Worm (Caenorhabditis elegans) whole organism, L4 larva: ENCODE data around the gene F38C2.1.

Source experiments
- aly-2 ChIP-seq: sonication (generic microtip); optimal IDR thresholded peaks from 2 replicates; lab custom pipeline; 2018; ENCODE audit warnings: missing biosample characterization, missing genetic modification characterization
- ama-1 ChIP-seq: fragments of 150-350 bp; optimal IDR thresholded peaks from 2 replicates; lab custom pipeline; 2014; ENCODE audit warnings: inconsistent platforms, mixed read lengths
- ceh-32 ChIP-seq: sonication (generic microtip); optimal IDR thresholded peaks from 2 replicates; lab custom pipeline; 2016; ENCODE audit warnings: mild to moderate bottlenecking, missing genetic modification characterization, missing compliant biosample characterization; ENCODE audit not compliant: poor library complexity
- lir-3 ChIP-seq: sonication (generic microtip); optimal IDR thresholded peaks from 2 replicates; lab custom pipeline; 2016; ENCODE audit warnings: mild to moderate bottlenecking, missing genetic modification characterization, missing compliant biosample characterization
- nhr-10 ChIP-seq: fragments of 150-350 bp; optimal IDR thresholded peaks from 2 replicates; lab custom pipeline; 2014; ENCODE audit warnings: missing biosample characterization, missing genetic modification characterization
- nhr-11 ChIP-seq: fragments of 150-350 bp; optimal IDR thresholded peaks from 2 replicates; lab custom pipeline; 2014; ENCODE audit warnings: missing biosample characterization, missing genetic modification characterization
- nhr-237 ChIP-seq: sonication (generic microtip); optimal IDR thresholded peaks from 2 replicates; lab custom pipeline; 2017; ENCODE audit warnings: missing biosample characterization, missing genetic modification characterization
- nhr-25 ChIP-seq: sonication (generic microtip); optimal IDR thresholded peaks from 2 replicates; lab custom pipeline; 2017; ENCODE audit warnings: missing genetic modification characterization, mild to moderate bottlenecking, missing compliant biosample characterization, antibody characterized with exemption, moderate library complexity, borderline replicate concordance; ENCODE audit not compliant: insufficient read depth
- nhr-28 ChIP-seq: fragments of 150-350 bp; optimal IDR thresholded peaks from 2 replicates; lab custom pipeline; 2014; ENCODE audit warnings: missing biosample characterization, missing genetic modification characterization
- nhr-76 ChIP-seq: fragments of 150-350 bp; optimal IDR thresholded peaks from 2 replicates; lab custom pipeline; 2014; ENCODE audit warnings: missing biosample characterization, missing genetic modification characterization
- skn-1 ChIP-seq: fragments of 150-350 bp; optimal IDR thresholded peaks from 2 replicates; lab custom pipeline; 2014; ENCODE audit warnings: missing biosample characterization, missing genetic modification characterization
- unc-130 ChIP-seq: sonication (generic microtip); optimal IDR thresholded peaks from 2 replicates; lab custom pipeline; 2016; ENCODE audit warnings: missing genetic modification reagents, missing genetic modification characterization, missing compliant biosample characterization

ce11 chrIV:16293889-16294288 lies 46.7 kb downstream of the F38C2.1 start:
- TF ChIP-seq ceh-32 (no peak), nhr-28 (no peak), ama-1 (lab: Kevin White, UChicago) (no peak), lir-3 (no peak), nhr-11 (tag; lab: Kevin White, UChicago) (no peak), unc-130 (GFP tag; lab: Kevin White, UChicago) (no peak), nhr-25 (tag; lab: Kevin White, UChicago) (no peak), nhr-76 (tag; lab: Kevin White, UChicago) (no peak), aly-2 (tag; lab: Kevin White, UChicago) (no peak), nhr-10 (tag; lab: Kevin White, UChicago) (no peak), skn-1 (no peak), nhr-237 (tag; lab: Kevin White, UChicago) (no peak)
